Fruit fly (Drosophila melanogaster) S2 (cell line): ENCODE data around the gene Lcp65Ab1.
A peak's percentile ranks its signal among the peaks of the same experiment; 100 is the strongest.

ENCODE experiments used
- CG8478 ChIP-seq: fragments of >200 bp; optimal IDR thresholded peaks from 2 replicates; lab custom pipeline; 2018
- CTCF ChIP-seq, 2 experiments: fragments of >200 bp; optimal IDR thresholded peaks; 2 replicates each; lab custom pipeline; 2018

DNA sequence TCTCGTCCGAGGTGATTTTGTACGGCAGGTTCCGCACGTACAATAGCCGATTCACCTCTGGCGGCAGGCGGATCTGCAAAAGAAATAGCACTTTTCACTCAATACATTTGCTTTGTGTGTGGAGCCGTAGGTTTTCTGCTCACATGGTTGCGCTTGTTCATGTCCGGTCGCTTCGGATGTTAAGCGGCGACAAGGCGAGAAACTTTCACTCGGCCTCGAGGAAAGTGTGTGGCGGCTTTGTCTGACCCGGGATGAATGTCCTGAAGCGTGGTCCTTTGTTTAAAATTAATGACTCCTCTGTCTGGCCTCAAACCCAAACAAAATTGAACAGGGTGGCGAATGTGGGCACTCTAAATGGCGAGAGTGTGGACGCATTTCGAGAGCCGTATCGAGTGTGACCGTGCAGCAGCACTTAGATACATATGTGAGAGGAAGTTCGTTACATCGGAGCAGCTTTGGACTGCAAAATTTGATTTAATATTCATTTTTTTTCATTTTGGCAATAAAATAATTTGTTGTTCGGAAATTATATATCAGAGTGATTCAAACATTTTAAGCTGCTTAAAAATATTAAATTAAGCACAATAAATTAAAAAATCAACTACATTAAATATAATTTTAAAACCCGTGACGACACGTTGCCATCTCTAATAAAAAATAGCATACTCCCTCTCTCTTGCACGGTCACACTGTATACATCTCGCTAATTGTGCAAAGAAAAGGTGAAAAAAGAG lies 43.6 kb downstream of the Lcp65Ab1 start, which contains the start of the genes Sf3b6 and Tnpo:
- TF ChIP-seq CTCF (optimal IDR thresholded peaks at IDR 0.05; lab: Kevin White, UChicago) (peak in 1 of 2 experiments; percentile 4), CG8478 (lab: Kevin White, UChicago) (no peak)
